Fruit fly (Drosophila melanogaster): ENCODE results near the gene CG45428.

DNA sequence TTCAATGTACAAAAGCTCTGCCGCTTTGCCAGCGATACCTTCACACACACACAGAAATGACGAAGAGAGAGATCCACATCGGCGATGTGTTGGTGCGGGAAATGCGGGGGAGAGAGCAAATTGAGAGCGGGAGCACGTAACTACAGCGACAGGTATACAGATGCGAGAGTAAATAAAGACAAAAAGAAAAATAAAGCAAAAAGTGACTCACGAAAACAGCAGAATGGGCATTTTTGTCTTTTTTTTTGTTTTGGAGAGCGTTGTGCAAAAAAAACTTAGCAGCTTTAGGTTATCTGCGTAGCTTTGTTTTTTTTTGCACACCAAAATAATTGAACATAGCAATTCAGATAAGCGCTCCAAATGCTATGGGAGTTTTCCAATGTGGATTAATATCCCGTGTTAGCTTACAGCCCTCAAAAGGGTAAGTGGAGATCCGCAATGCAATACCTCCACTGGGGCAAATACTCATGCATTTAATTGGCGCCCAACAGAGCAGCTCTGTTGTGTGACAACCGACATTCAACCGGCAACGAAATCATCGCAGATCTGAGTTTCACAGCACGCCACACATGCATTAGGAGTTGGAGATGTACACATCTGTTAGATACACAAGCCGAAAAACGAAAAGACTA is 14.2 kb downstream of the CG45428 start:
- TF ChIP-seq usp (GFP tag; optimal IDR thresholded peaks at IDR 0.05) (no peak), Dll (optimal IDR thresholded peaks at IDR 0.05) (peak; percentile 85), CG8478 (optimal IDR thresholded peaks at IDR 0.05) (no peak), EcR (GFP tag; optimal IDR thresholded peaks at IDR 0.05) (peak in 1 of 2 experiments; percentile 24)
